Fruit fly (Drosophila melanogaster): ENCODE results near the gene spdi.

The spdi gene

DNA sequence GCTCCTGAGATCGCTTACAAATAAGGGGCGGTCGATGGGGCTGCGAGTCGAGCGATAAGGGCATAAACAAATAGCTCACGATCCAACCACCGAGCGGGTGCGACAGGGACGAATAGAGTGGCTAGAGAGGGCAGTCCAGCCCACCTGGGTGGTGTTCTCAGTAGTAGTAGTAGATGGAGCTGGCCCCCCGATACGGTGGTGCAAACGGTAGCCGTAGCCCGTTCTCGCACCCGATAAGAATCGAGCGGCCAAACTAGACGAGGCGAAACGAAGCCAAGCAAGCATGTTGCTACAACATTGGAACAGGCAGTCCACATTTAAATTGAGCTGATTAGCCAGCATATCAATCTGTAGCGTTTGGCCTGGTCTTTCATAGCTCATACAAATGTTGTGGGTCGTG lies 39.4 kb downstream of the spdi start:
- no peak for TF ChIP-seq CG17801 (GFP tag; optimal IDR thresholded peaks at IDR 0.05; ENCODE audit: partially characterized antibody)

- no peak for TF ChIP-seq CG17801 (GFP tag; optimal IDR thresholded peaks at IDR 0.05; ENCODE audit: partially characterized antibody)
Observed at dm6 chrX:546372-547006, 73.5 kb downstream of the spdi start.

DNA sequence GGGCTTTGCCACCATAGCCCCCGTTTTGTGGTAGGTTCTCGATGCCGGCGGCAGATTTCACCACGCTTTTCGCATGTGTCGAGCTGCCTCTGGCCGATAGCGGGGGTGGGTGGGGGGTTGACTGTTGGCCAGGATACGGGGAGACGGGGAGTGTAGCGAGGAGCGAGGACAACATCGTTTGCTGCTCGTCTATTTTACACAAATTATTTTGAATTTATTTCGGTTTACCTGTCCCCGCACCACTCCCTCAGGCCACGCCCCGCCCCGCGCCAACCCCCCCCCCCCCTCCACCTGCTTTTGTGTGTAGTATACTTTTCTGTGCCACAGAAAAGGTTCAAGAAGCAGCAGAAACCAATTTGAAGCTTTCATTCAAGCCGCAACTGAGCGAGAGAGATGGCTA lies 77.9 kb downstream of the spdi start:
- no peak for TF ChIP-seq CG17801 (GFP tag; optimal IDR thresholded peaks at IDR 0.05; ENCODE audit: partially characterized antibody)

Measured in ovary, adult (tissue).